Worm (Caenorhabditis elegans): Measurements from ENCODE around the gene T13H5.8.

T13H5.8 gene

ce11 chrII:8518210-8518609 is at the start of gene T13H5.8:
TSS of gene T13H5.8 (plus strand) at chrII:8518510.
- TF ChIP-seq W03F9.2 (tag; optimal IDR thresholded peaks at IDR 0.05) (no peak), him-1 (tag; optimal IDR thresholded peaks at IDR 0.05) (no peak), dao-5 (tag; optimal IDR thresholded peaks at IDR 0.05) (no peak)

DNA sequence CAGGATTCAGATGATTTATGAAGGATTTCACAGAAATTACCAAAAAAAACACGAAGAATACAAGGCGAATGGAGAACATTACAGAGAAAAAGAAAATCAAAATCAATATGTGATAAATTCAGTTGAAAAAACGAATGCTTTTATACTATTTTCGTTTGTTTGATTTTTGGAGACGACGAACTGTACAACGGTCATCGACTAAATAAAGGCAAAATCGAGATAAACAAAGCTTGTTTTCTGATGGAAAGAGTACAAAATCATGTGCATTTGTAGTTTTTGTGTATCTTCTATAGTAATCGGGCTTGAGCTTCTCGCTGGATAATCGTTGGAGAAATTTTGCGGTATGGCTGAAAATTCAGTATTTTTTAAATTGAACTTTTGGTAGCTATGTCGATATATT is 47.2 kb upstream of the T13H5.8 start, which contains the start of gene M05D6.8:
Gene M05D6.8 (minus strand): TSS at position 101 of the 400 bp plus-strand sequence.
- TF ChIP-seq W03F9.2 (tag; optimal IDR thresholded peaks at IDR 0.05) (no peak), him-1 (tag; optimal IDR thresholded peaks at IDR 0.05) (no peak), dao-5 (tag; optimal IDR thresholded peaks at IDR 0.05) (no peak)

DNA sequence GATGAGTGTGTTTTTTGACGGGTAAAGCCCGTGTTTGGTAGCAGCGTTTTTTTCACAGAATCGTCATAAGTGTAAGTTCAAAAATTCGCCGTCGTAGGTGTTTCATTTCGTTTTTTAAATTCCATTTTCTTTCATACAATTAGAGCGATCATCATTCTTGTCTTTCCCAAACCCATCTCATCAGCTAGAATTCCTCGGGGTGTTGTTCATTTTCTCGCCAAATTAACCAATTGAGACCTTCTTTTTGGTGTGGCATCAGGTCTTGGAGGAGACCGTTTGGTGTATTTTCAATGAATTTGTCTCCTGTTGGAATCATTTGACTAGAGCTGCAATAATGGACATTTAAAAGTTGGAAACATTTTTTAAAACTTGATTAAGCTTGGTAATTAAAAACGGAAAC is 45.4 kb upstream of the T13H5.8 start:
- TF ChIP-seq W03F9.2 (tag; optimal IDR thresholded peaks at IDR 0.05) (no peak), him-1 (tag; optimal IDR thresholded peaks at IDR 0.05) (no peak), dao-5 (tag; optimal IDR thresholded peaks at IDR 0.05) (no peak)

DNA sequence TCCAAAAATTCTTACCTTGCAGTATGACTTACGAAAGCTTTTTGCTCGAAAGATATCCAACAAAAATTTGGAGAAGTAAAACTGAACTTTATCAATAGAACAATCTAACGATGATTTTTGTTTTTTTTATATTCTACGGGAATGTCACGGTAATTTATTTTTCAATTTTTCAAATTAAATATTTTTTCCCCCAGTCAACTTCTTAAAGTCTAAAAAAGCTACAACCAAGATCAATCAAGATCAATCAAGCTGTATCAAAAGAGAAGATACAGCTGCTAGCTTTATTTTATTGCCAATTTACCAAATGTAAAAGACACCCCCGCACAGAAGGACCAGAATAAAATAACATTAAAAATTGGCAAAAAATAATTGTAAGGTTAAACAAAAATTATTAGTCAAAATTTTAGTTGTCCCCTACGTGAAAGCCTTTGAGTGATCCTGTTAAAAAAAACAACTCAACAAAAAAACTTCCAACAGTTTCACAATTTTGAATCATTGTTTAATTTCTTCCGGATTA is 42.9 kb upstream of the T13H5.8 start, which contains the start of the genes M05D6.1 and M05D6.3:
Gene M05D6.1 (minus strand): TSS at position 101 of the 517 bp plus-strand sequence.
Gene M05D6.3 (plus strand): TSS at position 467 of the 517 bp plus-strand sequence.
- TF ChIP-seq W03F9.2 (tag; optimal IDR thresholded peaks at IDR 0.05) (no peak), dao-5 (tag; optimal IDR thresholded peaks at IDR 0.05) (no peak), him-1 (tag; optimal IDR thresholded peaks at IDR 0.05) (no peak)

DNA sequence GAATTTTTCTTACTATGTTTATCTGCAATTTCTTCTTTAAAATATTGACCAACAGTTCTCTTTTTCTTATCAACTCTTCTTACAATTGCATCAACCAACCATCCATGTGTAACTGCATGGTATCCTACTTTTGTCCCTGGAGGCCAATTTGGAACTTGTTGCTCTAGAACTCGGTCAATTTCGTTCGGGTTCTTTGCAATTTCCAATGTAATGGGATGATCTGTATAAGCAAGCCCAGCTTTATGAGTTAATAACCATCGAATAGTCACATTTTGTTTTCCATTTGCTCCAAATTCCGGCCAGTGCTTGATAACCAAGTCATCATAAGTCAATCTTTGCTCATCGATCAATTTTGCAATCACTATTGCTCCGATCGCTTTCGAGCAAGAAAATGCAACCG is 39.0 kb upstream of the T13H5.8 start:
- TF ChIP-seq dao-5 (tag; optimal IDR thresholded peaks at IDR 0.05), result no peak
- TF ChIP-seq him-1 (tag; optimal IDR thresholded peaks at IDR 0.05), result no peak
- TF ChIP-seq W03F9.2 (tag; optimal IDR thresholded peaks at IDR 0.05), result no peak

ce11 chrII:8480166-8480565 is 38.1 kb upstream of the T13H5.8 start, which contains the start of gene lact-4:
TSS of gene lact-4 (minus strand) at chrII:8480478.
- TF ChIP-seq W03F9.2 (tag; optimal IDR thresholded peaks at IDR 0.05) (no peak), dao-5 (tag; optimal IDR thresholded peaks at IDR 0.05) (no peak), him-1 (tag; optimal IDR thresholded peaks at IDR 0.05) (no peak)

DNA sequence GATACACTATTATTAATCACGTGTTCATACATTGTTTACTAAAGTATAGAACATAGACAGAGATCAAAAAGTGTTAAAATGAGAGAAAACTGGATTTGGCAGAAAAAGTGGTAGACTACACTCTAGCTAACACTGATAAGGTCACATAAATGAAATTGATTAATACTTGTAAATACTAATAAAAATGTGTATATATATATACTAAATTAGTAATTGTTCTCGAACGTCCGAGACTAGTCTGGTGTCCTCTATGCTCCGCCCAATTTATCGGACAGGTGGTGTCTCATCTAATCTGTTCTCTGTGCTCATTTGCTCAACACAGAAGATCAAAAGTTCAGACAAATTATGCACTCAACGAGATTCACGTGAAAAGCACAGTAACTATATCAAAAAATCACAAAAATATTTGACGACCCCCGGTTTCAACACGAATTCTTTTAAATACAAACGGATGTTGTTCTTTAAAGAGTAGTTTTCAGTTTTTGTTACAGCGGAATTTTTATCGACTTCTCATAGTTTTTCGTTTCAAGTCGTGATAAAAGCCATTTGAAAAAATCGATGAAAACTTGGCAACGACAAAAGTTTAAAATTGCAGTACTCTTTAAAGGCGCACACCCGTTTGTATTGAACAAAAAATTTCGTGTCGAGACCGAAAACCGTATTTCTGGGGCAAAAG is 37.1 kb upstream of the T13H5.8 start:
- TF ChIP-seq W03F9.2 (tag; optimal IDR thresholded peaks at IDR 0.05) (peak; percentile 13), him-1 (tag; optimal IDR thresholded peaks at IDR 0.05) (no peak)

DNA sequence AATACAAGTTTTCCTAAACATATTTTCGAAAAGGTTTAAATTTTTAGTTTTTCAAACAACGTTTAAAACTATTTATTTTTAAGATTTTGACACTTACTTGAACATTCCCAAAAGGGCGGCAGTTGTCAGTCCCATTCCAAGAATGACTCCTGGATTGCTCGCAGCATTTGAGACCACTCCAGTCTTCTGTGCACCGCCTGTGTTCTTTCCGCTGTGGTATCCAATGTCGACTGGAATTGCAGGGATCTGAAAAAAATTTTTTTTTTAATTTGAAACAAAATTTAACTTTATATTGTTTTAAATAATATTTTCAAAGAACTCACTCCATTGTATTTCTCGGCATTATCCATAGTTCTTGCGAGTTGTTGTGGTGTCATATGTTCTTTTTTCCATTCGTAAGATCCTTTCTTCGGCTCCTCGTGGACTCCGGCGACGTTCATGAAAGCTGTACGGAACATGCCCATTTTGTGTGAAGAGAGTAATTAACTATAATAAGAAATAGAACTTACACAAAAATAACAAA is 36.5 kb upstream of the T13H5.8 start, which contains the start of gene M05D6.5:
Gene M05D6.5 (minus strand): TSS at position 473 of the 523 bp plus-strand sequence.
- TF ChIP-seq him-1 (tag; optimal IDR thresholded peaks at IDR 0.05), result no peak
- no peak for TF ChIP-seq W03F9.2 (tag; optimal IDR thresholded peaks at IDR 0.05)
- TF ChIP-seq dao-5 (tag; optimal IDR thresholded peaks at IDR 0.05), result no peak

- no peak for TF ChIP-seq W03F9.2 (tag; optimal IDR thresholded peaks at IDR 0.05)
- no peak for TF ChIP-seq dao-5 (tag; optimal IDR thresholded peaks at IDR 0.05)
- no peak for TF ChIP-seq him-1 (tag; optimal IDR thresholded peaks at IDR 0.05)
Measured at ce11 chrII:8483124-8483792, 35.1 kb upstream of the T13H5.8 start.

- TF ChIP-seq dao-5 (tag; optimal IDR thresholded peaks at IDR 0.05), result no peak
- no peak for TF ChIP-seq W03F9.2 (tag; optimal IDR thresholded peaks at IDR 0.05)
- TF ChIP-seq him-1 (tag; optimal IDR thresholded peaks at IDR 0.05), result no peak
Measured at ce11 chrII:8483793-8484186, 34.5 kb upstream of the T13H5.8 start, which contains the start of gene taap-1. TSS of gene taap-1 (minus strand) at chrII:8483871.

- TF ChIP-seq him-1 (tag; optimal IDR thresholded peaks at IDR 0.05) (no peak), dao-5 (tag; optimal IDR thresholded peaks at IDR 0.05) (no peak), W03F9.2 (tag; optimal IDR thresholded peaks at IDR 0.05) (no peak)
Measured at ce11 chrII:8484546-8484945, 33.8 kb upstream of the T13H5.8 start.

DNA sequence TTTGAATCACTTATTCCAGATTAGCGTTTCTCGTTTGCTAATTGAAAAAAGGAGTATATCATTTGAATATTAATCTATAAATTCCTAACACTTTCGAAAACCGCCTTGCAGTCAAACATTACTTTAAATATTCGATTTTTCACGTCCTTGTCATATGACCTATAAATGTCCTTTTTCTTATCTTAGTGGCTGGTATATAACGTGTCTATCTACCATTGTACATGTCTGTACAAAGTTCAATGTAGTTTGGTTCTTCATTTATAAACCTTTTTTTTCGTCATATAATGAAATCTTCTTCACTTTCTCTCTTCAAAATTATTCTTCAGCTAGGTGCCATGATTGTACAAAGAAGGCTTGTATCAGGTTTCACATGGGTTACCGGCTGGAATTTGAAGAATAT is 32.7 kb upstream of the T13H5.8 start, which contains the start of gene gbh-2:
Gene gbh-2 (plus strand): TSS at position 277 of the 400 bp plus-strand sequence.
- no peak for TF ChIP-seq him-1 (tag; optimal IDR thresholded peaks at IDR 0.05)
- TF ChIP-seq W03F9.2 (tag; optimal IDR thresholded peaks at IDR 0.05), result no peak
- no peak for TF ChIP-seq dao-5 (tag; optimal IDR thresholded peaks at IDR 0.05)

DNA sequence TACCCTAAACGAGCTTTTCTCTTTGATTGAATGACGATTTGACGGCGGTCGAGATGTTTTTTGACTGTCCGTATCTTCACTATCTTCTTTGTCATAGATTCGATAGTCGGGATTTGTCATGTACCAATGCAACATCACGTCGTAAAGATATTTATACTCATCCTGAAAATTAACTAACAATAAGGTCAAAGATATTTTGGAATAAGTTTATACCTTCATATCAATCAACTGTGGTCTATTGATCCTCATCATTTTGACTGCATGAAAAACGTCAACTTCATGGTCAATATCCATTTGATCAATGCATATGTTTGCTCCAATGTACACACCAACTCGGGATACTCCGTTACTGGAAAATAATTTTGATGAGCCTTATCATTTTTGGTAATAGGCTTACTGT is 30.2 kb upstream of the T13H5.8 start:
- TF ChIP-seq him-1 (tag; optimal IDR thresholded peaks at IDR 0.05), result no peak
- TF ChIP-seq W03F9.2 (tag; optimal IDR thresholded peaks at IDR 0.05), result no peak
- no peak for TF ChIP-seq dao-5 (tag; optimal IDR thresholded peaks at IDR 0.05)

All from whole organism, L4/young adult.